Worm (Caenorhabditis elegans): ENCODE measurements around the gene flr-1.

flr-1 gene

ce11 chrX:13443283-13443682 lies 13.1 kb downstream of the flr-1 start (continued):
- TF ChIP-seq lin-54 (GFP tag; optimal IDR thresholded peaks at IDR 0.05) (no peak), F10E7.11 (tag; optimal IDR thresholded peaks at IDR 0.05) (no peak), sptf-2 (GFP tag; optimal IDR thresholded peaks at IDR 0.05) (no peak), attf-5 (GFP tag; optimal IDR thresholded peaks at IDR 0.05) (no peak), ztf-26 (tag; optimal IDR thresholded peaks at IDR 0.05) (no peak), hrde-1 (tag; optimal IDR thresholded peaks at IDR 0.05; ENCODE audit: borderline replicate concordance) (no peak), atf-7 (tag; optimal IDR thresholded peaks at IDR 0.05) (no peak), F23B12.7 (tag; optimal IDR thresholded peaks at IDR 0.05; ENCODE audit: insufficient read depth) (no peak), F22D6.2 (tag; optimal IDR thresholded peaks at IDR 0.05) (no peak), hlh-26 (GFP tag; conservative IDR thresholded peaks at IDR 0.05) (no peak), nfyb-1 (GFP tag; IDR thresholded peaks at IDR 0.05) (no peak), bed-2 (GFP tag; IDR thresholded peaks at IDR 0.05) (no peak), lsy-27 (tag; optimal IDR thresholded peaks at IDR 0.05; ENCODE audit: borderline replicate concordance, insufficient read depth) (no peak), repo-1 (tag; optimal IDR thresholded peaks at IDR 0.05) (no peak), ztf-22 (GFP tag; optimal IDR thresholded peaks at IDR 0.05) (no peak), athp-1 (tag; optimal IDR thresholded peaks at IDR 0.05) (no peak), ZK185.1 (tag; optimal IDR thresholded peaks at IDR 0.05; ENCODE audit: poor library complexity, severe bottlenecking) (no peak), snpc-4 (GFP tag; optimal IDR thresholded peaks at IDR 0.05) (peak; percentile 62), snpc-4 (tag; optimal IDR thresholded peaks at IDR 0.05) (peak in 2 of 4 experiments; percentile 36 to 58), ceh-58 (GFP tag; IDR thresholded peaks at IDR 0.05) (no peak), Y95B8A.8 (GFP tag; IDR thresholded peaks at IDR 0.05) (no peak), Y79H2A.3 (GFP tag; conservative IDR thresholded peaks at IDR 0.05) (no peak), let-607 (tag; optimal IDR thresholded peaks at IDR 0.05) (no peak), lin-35 (GFP tag; optimal IDR thresholded peaks at IDR 0.05) (no peak), F33H1.4 (GFP tag; IDR thresholded peaks at IDR 0.05) (no peak), hlh-12 (tag; optimal IDR thresholded peaks at IDR 0.05) (no peak), madf-10 (tag; optimal IDR thresholded peaks at IDR 0.05) (no peak), lir-1 (GFP tag; conservative IDR thresholded peaks at IDR 0.05) (no peak), hmg-20 (GFP tag; IDR thresholded peaks at IDR 0.05) (peak; percentile 55; the same call in 1 of the 2 replicates), mes-4 (tag; optimal IDR thresholded peaks at IDR 0.05) (peak; percentile 39), him-1 (tag; optimal IDR thresholded peaks at IDR 0.05) (peak; percentile 51), mxl-1 (tag; optimal IDR thresholded peaks at IDR 0.05) (no peak), zim-3 (tag; optimal IDR thresholded peaks at IDR 0.05) (no peak), chd-7 (tag; optimal IDR thresholded peaks at IDR 0.05) (no peak), Y56A3A.18 (GFP tag; IDR thresholded peaks at IDR 0.05) (no peak), ceh-79 (tag; optimal IDR thresholded peaks at IDR 0.05) (no peak), F57C9.4 (tag; optimal IDR thresholded peaks at IDR 0.05) (no peak), sdz-38 (tag; optimal IDR thresholded peaks at IDR 0.05) (no peak), madf-8 (GFP tag; conservative IDR thresholded peaks at IDR 0.05) (no peak), snpc-1.1 (tag; optimal IDR thresholded peaks at IDR 0.05; ENCODE audit: insufficient read depth) (no peak), egl-18 (GFP tag; IDR thresholded peaks at IDR 0.05) (no peak), mcd-1 (GFP tag; IDR thresholded peaks at IDR 0.05) (no peak), C06A6.2 (GFP tag; conservative IDR thresholded peaks at IDR 0.05) (no peak), hsf-1 (GFP tag; IDR thresholded peaks at IDR 0.05) (no peak), dpff-1 (tag; optimal IDR thresholded peaks at IDR 0.05) (no peak), nhr-27 (tag; optimal IDR thresholded peaks at IDR 0.05) (no peak), egrh-3 (GFP tag; IDR thresholded peaks at IDR 0.05) (no peak), Y53G8AR.9 (GFP tag; conservative IDR thresholded peaks at IDR 0.05) (0 out of 2 replicates have a peak, but pooled peaks have one; percentile 22), T07F8.4 (tag; optimal IDR thresholded peaks at IDR 0.05) (no peak)

Data from whole organism, young adult.